Worm (Caenorhabditis elegans) whole organism, L2 larva: Measurements from ENCODE around the gene ZK1073.1.

Experiments used
- alr-1 ChIP-seq: fragments of 150-350 bp; optimal IDR thresholded peaks from 2 replicates; lab custom pipeline; 2014; ENCODE audit warnings: missing biosample characterization, missing genetic modification characterization
- ama-1 ChIP-seq: fragments of 150-350 bp; optimal IDR thresholded peaks from 2 replicates; lab custom pipeline; 2018; ENCODE audit warnings: inconsistent platforms
- ceh-16 ChIP-seq: fragments of 150-350 bp; optimal IDR thresholded peaks from 2 replicates; lab custom pipeline; 2014; ENCODE audit warnings: missing biosample characterization, missing genetic modification characterization
- dmd-4 ChIP-seq: sonication (generic microtip); optimal IDR thresholded peaks from 2 replicates; lab custom pipeline; 2017; ENCODE audit warnings: missing biosample characterization, missing genetic modification characterization
- fos-1 ChIP-seq: fragments of 150-350 bp; optimal IDR thresholded peaks from 2 replicates; lab custom pipeline; 2014; ENCODE audit warnings: missing biosample characterization, missing genetic modification characterization
- mab-5 ChIP-seq: fragments of 150-350 bp; optimal IDR thresholded peaks from 2 replicates; lab custom pipeline; 2014; ENCODE audit warnings: missing biosample characterization, missing genetic modification characterization
- nhr-10 ChIP-seq: sonication (generic microtip); optimal IDR thresholded peaks from 2 replicates; lab custom pipeline; 2017; ENCODE audit warnings: missing biosample characterization, missing genetic modification characterization
- nhr-12 ChIP-seq: fragments of 150-350 bp; optimal IDR thresholded peaks from 2 replicates; lab custom pipeline; 2014; ENCODE audit warnings: missing biosample characterization, missing genetic modification characterization
- nhr-77 ChIP-seq: fragments of 150-350 bp; optimal IDR thresholded peaks from 2 replicates; lab custom pipeline; 2014; ENCODE audit warnings: missing biosample characterization, missing genetic modification characterization
- unc-39 ChIP-seq: fragments of 150-350 bp; optimal IDR thresholded peaks from 2 replicates; lab custom pipeline; 2014; ENCODE audit warnings: missing biosample characterization, missing genetic modification characterization
- ztf-4 ChIP-seq: fragments of 150-350 bp; optimal IDR thresholded peaks from 2 replicates; lab custom pipeline; 2014; ENCODE audit warnings: missing biosample characterization, missing genetic modification characterization

DNA sequence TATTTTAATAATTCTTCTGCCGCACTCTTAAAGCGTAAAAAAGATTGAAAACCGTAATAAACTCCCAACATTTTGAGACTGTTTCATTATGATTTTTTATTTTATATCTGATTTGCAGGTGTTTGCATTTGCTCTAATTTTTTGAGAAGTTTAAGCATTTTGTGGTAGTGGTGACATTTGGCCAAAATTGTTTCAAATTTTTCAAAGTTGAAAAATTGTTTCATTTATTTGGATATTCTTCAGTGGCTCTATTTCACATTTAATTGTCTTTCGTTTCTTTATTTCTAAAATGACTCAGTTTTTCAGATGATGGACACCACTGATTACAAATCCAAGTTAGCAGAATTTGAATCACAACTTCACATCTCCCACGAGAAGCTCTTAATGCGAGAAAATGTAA, 34.3 kb downstream of the ZK1073.1 start, which contains the start of gene C30F2.5:
- TF ChIP-seq mab-5 (tag; lab: Kevin White, UChicago), result no peak
- TF ChIP-seq alr-1, result no peak
- TF ChIP-seq unc-39 (tag; lab: Kevin White, UChicago), result no peak
- TF ChIP-seq fos-1 (tag; lab: Kevin White, UChicago), result no peak
- TF ChIP-seq dmd-4 (tag; lab: Kevin White, UChicago), result no peak
- TF ChIP-seq nhr-12 (tag; lab: Kevin White, UChicago), result no peak
- TF ChIP-seq ama-1 (lab: Kevin White, UChicago), result no peak
- TF ChIP-seq ztf-4 (tag; lab: Kevin White, UChicago), result no peak
- no peak for TF ChIP-seq nhr-10
- no peak for TF ChIP-seq nhr-77 (tag; lab: Kevin White, UChicago)
- no peak for TF ChIP-seq ceh-16 (tag; lab: Kevin White, UChicago)
